Fruit fly (Drosophila melanogaster) whole organism, embryonic: ENCODE results near the gene CG32161.

ENCODE experiments used
- Adf1 ChIP-seq: fragments of 200-800 bp; sonication (Bioruptor generic); IDR thresholded peaks from 2 replicates; pipeline ENCODE4 v1.3.6; 2022; ENCODE audit warnings: missing biosample characterization, missing genetic modification characterization
- BtbVII ChIP-seq: fragments of 200-800 bp; sonication (Bioruptor generic); optimal IDR thresholded peaks from 3 replicates; lab custom pipeline; 2017; ENCODE audit warnings: missing biosample characterization, mild to moderate bottlenecking, missing genetic modification characterization
- CG10565 ChIP-seq: fragments of 200-800 bp; sonication (Bioruptor generic); optimal IDR thresholded peaks from 3 replicates; lab custom pipeline; 2016; ENCODE audit warnings: missing biosample characterization, mild to moderate bottlenecking, missing genetic modification characterization
- CG12236 ChIP-seq: fragments of 200-800 bp; sonication (Bioruptor generic); optimal IDR thresholded peaks from 2 replicates; lab custom pipeline; 2016; ENCODE audit warnings: missing biosample characterization, missing genetic modification characterization
- CG14014 ChIP-seq: fragments of 200-800 bp; sonication (Bioruptor generic); IDR thresholded peaks from 2 replicates; pipeline ENCODE4 v1.3.6; 2022; ENCODE audit warnings: missing biosample characterization, missing genetic modification characterization
- CG1603 ChIP-seq: fragments of 200-800 bp; sonication (Bioruptor generic); optimal IDR thresholded peaks from 2 replicates; lab custom pipeline; 2019; ENCODE audit warnings: missing biosample characterization, mild to moderate bottlenecking, missing genetic modification characterization, moderate library complexity
- CG1647 ChIP-seq: fragments of 200-800 bp; sonication (Bioruptor generic); optimal IDR thresholded peaks from 3 replicates; lab custom pipeline; 2016; ENCODE audit warnings: missing biosample characterization, missing genetic modification characterization
- CG17328 ChIP-seq: fragments of 200-800 bp; sonication (Bioruptor generic); IDR thresholded peaks from 2 replicates; pipeline ENCODE4 v1.3.6; 2022; ENCODE audit warnings: missing biosample characterization, missing genetic modification characterization
- CG17912 ChIP-seq: fragments of 200-800 bp; sonication (Bioruptor generic); optimal IDR thresholded peaks from 2 replicates; lab custom pipeline; 2018; ENCODE audit warnings: missing biosample characterization, mild to moderate bottlenecking, missing genetic modification characterization
- CG1792 ChIP-seq: fragments of 200-800 bp; sonication (Bioruptor generic); optimal IDR thresholded peaks from 2 replicates; lab custom pipeline; 2016; ENCODE audit warnings: missing biosample characterization, missing genetic modification characterization
- CG31365 ChIP-seq: fragments of 200-800 bp; sonication (Bioruptor generic); optimal IDR thresholded peaks from 2 replicates; lab custom pipeline; 2018; ENCODE audit warnings: missing biosample characterization, mild to moderate bottlenecking, missing genetic modification characterization
- CG3407 ChIP-seq: fragments of 200-800 bp; sonication (Bioruptor generic); optimal IDR thresholded peaks from 2 replicates; lab custom pipeline; 2018; ENCODE audit warnings: missing biosample characterization, mild to moderate bottlenecking, missing genetic modification characterization
- CG6765 ChIP-seq: fragments of 200-800 bp; sonication (Bioruptor generic); optimal IDR thresholded peaks from 3 replicates; lab custom pipeline; 2017; ENCODE audit warnings: missing biosample characterization, mild to moderate bottlenecking, missing genetic modification characterization
- CG6791 ChIP-seq: fragments of 200-800 bp; sonication (Bioruptor generic); IDR thresholded peaks from 3 replicates; pipeline ENCODE4 v1.3.6; 2022; ENCODE audit warnings: missing biosample characterization, missing genetic modification characterization; ENCODE audit not compliant: partially characterized antibody
- CG7372 ChIP-seq: fragments of 200-800 bp; sonication (Bioruptor generic); IDR thresholded peaks from 2 replicates; pipeline ENCODE4 v1.3.6; 2022; ENCODE audit warnings: missing biosample characterization, missing genetic modification characterization
- CG7786 ChIP-seq: fragments of 200-800 bp; sonication (Bioruptor generic); optimal IDR thresholded peaks from 2 replicates; lab custom pipeline; 2016; ENCODE audit warnings: missing biosample characterization, missing genetic modification characterization
- CG9215 ChIP-seq: fragments of 200-800 bp; sonication (Bioruptor generic); IDR thresholded peaks from 2 replicates; pipeline ENCODE4 v1.3.6; 2022; ENCODE audit warnings: missing biosample characterization, missing genetic modification characterization
- Dek ChIP-seq: fragments of 200-800 bp; sonication (Bioruptor generic); optimal IDR thresholded peaks from 3 replicates; lab custom pipeline; 2019; ENCODE audit warnings: missing biosample characterization, mild to moderate bottlenecking, missing genetic modification characterization, moderate library complexity
- Dp ChIP-seq: fragments of 200-800 bp; sonication (Bioruptor generic); optimal IDR thresholded peaks from 2 replicates; lab custom pipeline; 2018; ENCODE audit warnings: missing biosample characterization, mild to moderate bottlenecking, missing genetic modification characterization, moderate library complexity
- Eip74EF ChIP-seq, 2 experiments: fragments of 200-800 bp in 1 of 2; fragments of >200 bp in 1 of 2; sonication (Bioruptor generic) in 1 of 2; optimal IDR thresholded peaks; 2 replicates each; lab custom pipeline; 2017 to 2019; ENCODE audit warnings: missing biosample characterization in 2 of 2, missing genetic modification characterization in 2 of 2, mild to moderate bottlenecking in 1 of 2, moderate library complexity in 1 of 2
- Hmx ChIP-seq: fragments of 200-800 bp; sonication (Bioruptor generic); optimal IDR thresholded peaks from 2 replicates; lab custom pipeline; 2016; ENCODE audit warnings: missing biosample characterization, missing genetic modification characterization
- Neu2 ChIP-seq: fragments of 200-800 bp; sonication (Bioruptor generic); optimal IDR thresholded peaks from 3 replicates; lab custom pipeline; 2016; ENCODE audit warnings: missing biosample characterization, missing genetic modification characterization, borderline replicate concordance
- Nf-YB ChIP-seq: fragments of 200-800 bp; sonication (Bioruptor generic); optimal IDR thresholded peaks from 3 replicates; lab custom pipeline; 2019; ENCODE audit warnings: missing biosample characterization, mild to moderate bottlenecking, missing genetic modification characterization, moderate library complexity
- Taf1 ChIP-seq: fragments of 200-800 bp; sonication (Bioruptor generic); IDR thresholded peaks from 2 replicates; pipeline ENCODE4 v1.3.6; 2022; ENCODE audit warnings: missing biosample characterization, missing genetic modification characterization
- Tbp ChIP-seq: fragments of >200 bp; optimal IDR thresholded peaks from 2 replicates; lab custom pipeline; 2018; ENCODE audit warnings: missing biosample characterization, missing genetic modification characterization
- Trl ChIP-seq, 3 experiments: fragments of >200 bp in 2 of 3; fragments of 200-800 bp in 1 of 3; sonication (Bioruptor generic) in 1 of 3; optimal IDR thresholded peaks; 2 replicates in 1 of 3; 3 replicates in 2 of 3; lab custom pipeline; 2016 to 2017; ENCODE audit warnings: missing biosample characterization in 1 of 3, missing genetic modification characterization in 1 of 3
- YL-1 ChIP-seq: fragments of 200-800 bp; sonication (Bioruptor generic); optimal IDR thresholded peaks from 3 replicates; lab custom pipeline; 2017; ENCODE audit warnings: missing biosample characterization, mild to moderate bottlenecking, missing genetic modification characterization
- ac ChIP-seq: fragments of 200-800 bp; sonication (Bioruptor generic); optimal IDR thresholded peaks from 3 replicates; lab custom pipeline; 2017; ENCODE audit warnings: missing biosample characterization, mild to moderate bottlenecking, missing genetic modification characterization
- ara ChIP-seq: fragments of 200-800 bp; sonication (Bioruptor generic); IDR thresholded peaks from 2 replicates; pipeline ENCODE4 v1.3.6; 2022; ENCODE audit warnings: missing biosample characterization, missing genetic modification characterization
- bowl ChIP-seq: fragments of 200-800 bp; sonication (Bioruptor generic); IDR thresholded peaks from 2 replicates; pipeline ENCODE4 v1.3.6; 2022; ENCODE audit warnings: missing biosample characterization, missing genetic modification characterization
- caup ChIP-seq: fragments of 200-800 bp; sonication (Bioruptor generic); optimal IDR thresholded peaks from 3 replicates; lab custom pipeline; 2017; ENCODE audit warnings: missing biosample characterization, mild to moderate bottlenecking, missing genetic modification characterization, moderate library complexity; ENCODE audit not compliant: severe bottlenecking
- fd64A ChIP-seq: fragments of 200-800 bp; sonication (Bioruptor generic); optimal IDR thresholded peaks from 3 replicates; lab custom pipeline; 2018; ENCODE audit warnings: missing biosample characterization, mild to moderate bottlenecking, missing genetic modification characterization
- gfzf ChIP-seq: fragments of 200-800 bp; sonication (Bioruptor generic); optimal IDR thresholded peaks from 2 replicates; lab custom pipeline; 2016; ENCODE audit warnings: missing biosample characterization, mild to moderate bottlenecking, missing genetic modification characterization, moderate library complexity
- gsb-n ChIP-seq: fragments of 200-800 bp; sonication (Bioruptor generic); optimal IDR thresholded peaks from 3 replicates; lab custom pipeline; 2018; ENCODE audit warnings: missing biosample characterization, mild to moderate bottlenecking, missing genetic modification characterization
- gt ChIP-seq: fragments of 200-800 bp; sonication (Bioruptor generic); IDR thresholded peaks from 2 replicates; pipeline ENCODE4 v1.3.6; 2022; ENCODE audit warnings: missing biosample characterization, missing genetic modification characterization
- ind ChIP-seq: fragments of 200-800 bp; sonication (Bioruptor generic); optimal IDR thresholded peaks from 3 replicates; lab custom pipeline; 2016; ENCODE audit warnings: missing biosample characterization, missing genetic modification characterization
- kah ChIP-seq: fragments of 200-800 bp; sonication (Bioruptor generic); optimal IDR thresholded peaks from 2 replicates; lab custom pipeline; 2018; ENCODE audit warnings: missing biosample characterization, mild to moderate bottlenecking, missing genetic modification characterization
- klu ChIP-seq: fragments of 200-800 bp; sonication (Bioruptor generic); IDR thresholded peaks from 2 replicates; pipeline ENCODE4 v1.3.6; 2022; ENCODE audit warnings: missing biosample characterization, missing genetic modification characterization
- mirr ChIP-seq: fragments of 200-800 bp; sonication (Bioruptor generic); optimal IDR thresholded peaks from 3 replicates; lab custom pipeline; 2018; ENCODE audit warnings: missing biosample characterization, mild to moderate bottlenecking, missing genetic modification characterization
- nmo ChIP-seq: fragments of 200-800 bp; sonication (Bioruptor generic); optimal IDR thresholded peaks from 2 replicates; lab custom pipeline; 2018; ENCODE audit warnings: missing biosample characterization, mild to moderate bottlenecking, missing genetic modification characterization, moderate library complexity
- pan ChIP-seq, 4 experiments: fragments of >200 bp in 3 of 4; fragments of 200-800 bp in 1 of 4; sonication (Bioruptor generic) in 1 of 4; optimal IDR thresholded peaks in 3 of 4; IDR thresholded peaks in 1 of 4; 2 replicates each; pipeline versions ENCODE4 v1.3.6 to Lab custom; 2017 to 2022; ENCODE audit warnings: missing biosample characterization in 2 of 4, missing genetic modification characterization in 2 of 4, mixed read lengths in 1 of 4
- rib ChIP-seq: fragments of 200-800 bp; sonication (Bioruptor generic); IDR thresholded peaks from 2 replicates; pipeline ENCODE4 v1.3.6; 2022; ENCODE audit warnings: missing biosample characterization, missing genetic modification characterization
- schlank ChIP-seq: fragments of 200-800 bp; sonication (Bioruptor generic); optimal IDR thresholded peaks from 2 replicates; lab custom pipeline; 2018; ENCODE audit warnings: missing biosample characterization, mild to moderate bottlenecking, missing genetic modification characterization
- tgo ChIP-seq: fragments of 200-800 bp; sonication (Bioruptor generic); IDR thresholded peaks from 3 replicates; pipeline ENCODE4 v1.3.6; 2022; ENCODE audit warnings: missing biosample characterization, missing genetic modification characterization
- unpg ChIP-seq: fragments of 200-800 bp; sonication (Bioruptor generic); optimal IDR thresholded peaks from 3 replicates; lab custom pipeline; 2018; ENCODE audit warnings: missing biosample characterization, mild to moderate bottlenecking, missing genetic modification characterization, moderate library complexity
- zen ChIP-seq: fragments of 200-800 bp; sonication (Bioruptor generic); optimal IDR thresholded peaks from 3 replicates; lab custom pipeline; 2018; ENCODE audit warnings: missing biosample characterization, mild to moderate bottlenecking, missing genetic modification characterization, moderate library complexity
- zen2 ChIP-seq: fragments of 200-800 bp; sonication (Bioruptor generic); IDR thresholded peaks from 3 replicates; pipeline ENCODE4 v1.3.6; 2022; ENCODE audit warnings: missing biosample characterization, missing genetic modification characterization; ENCODE audit not compliant: partially characterized antibody
- zf30C ChIP-seq: fragments of 200-800 bp; sonication (Bioruptor generic); optimal IDR thresholded peaks from 3 replicates; lab custom pipeline; 2018; ENCODE audit warnings: missing biosample characterization, mild to moderate bottlenecking, missing genetic modification characterization

Gene CG32161

dm6 chr3L:16853533-16854386 lies 7.7 kb downstream of the CG32161 start, which contains the start of gene sina (continued):
- TF ChIP-seq YL-1 (peak; percentile 78), caup (GFP tag; lab: Kevin White, UChicago) (no peak), Hmx (no peak), Trl (optimal IDR thresholded peaks at IDR 0.05; lab: Kevin White, UChicago) (no peak), Trl (GFP tag; optimal IDR thresholded peaks at IDR 0.05; lab: Kevin White, UChicago) (no peak), Nf-YB (GFP tag; lab: Kevin White, UChicago) (no peak), Adf1 (GFP tag; lab: Robert Waterston, UW) (no peak), Neu2 (GFP tag; lab: Kevin White, UChicago) (peak; percentile 61), tgo (GFP tag; lab: Robert Waterston, UW) (no peak), ind (GFP tag; lab: Kevin White, UChicago) (no peak), CG6791 (GFP tag; lab: Robert Waterston, UW) (peak; percentile 90), ac (GFP tag; lab: Kevin White, UChicago) (no peak), zf30C (no peak), CG6765 (GFP tag; lab: Kevin White, UChicago) (peak; percentile 38), CG14014 (GFP tag; lab: Robert Waterston, UW) (no peak), CG1603 (peak; percentile 97), CG31365 (tag; lab: Kevin White, UChicago) (no peak), gt (GFP tag; lab: Robert Waterston, UW) (no peak), fd64A (GFP tag; lab: Kevin White, UChicago) (no peak), gfzf (GFP tag; lab: Kevin White, UChicago) (peak; percentile 31), mirr (GFP tag; lab: Kevin White, UChicago) (no peak), Dp (peak; percentile 80), Taf1 (GFP tag; lab: Robert Waterston, UW) (no peak), zen (peak; percentile 49), kah (GFP tag; lab: Kevin White, UChicago) (peak; percentile 87), CG7372 (no peak), ara (GFP tag; lab: Robert Waterston, UW) (peak; percentile 22; the same call in 1 of the 2 replicates), Tbp (no peak), schlank (tag; lab: Kevin White, UChicago) (no peak), bowl (no peak), BtbVII (GFP tag; lab: Kevin White, UChicago) (peak; percentile 27), rib (GFP tag; lab: Robert Waterston, UW) (no peak), CG17328 (GFP tag; lab: Robert Waterston, UW) (no peak), klu (no peak), CG9215 (GFP tag; lab: Robert Waterston, UW) (no peak), CG3407 (GFP tag; lab: Kevin White, UChicago) (no peak), Dek (tag; lab: Kevin White, UChicago) (peak; percentile 2), CG1647 (GFP tag; lab: Kevin White, UChicago) (no peak), CG7786 (GFP tag; lab: Kevin White, UChicago) (no peak), Eip74EF (GFP tag; optimal IDR thresholded peaks at IDR 0.05; lab: Kevin White, UChicago) (peak in 1 of 2 experiments; percentile 6), CG17912 (GFP tag; lab: Kevin White, UChicago) (no peak), CG10565 (GFP tag; lab: Kevin White, UChicago) (no peak), pan (optimal IDR thresholded peaks at IDR 0.05; lab: Kevin White, UChicago) (no peak), pan (GFP tag; optimal IDR thresholded peaks at IDR 0.05 in 1 of 2, IDR thresholded peaks at IDR 0.05 in 1 of 2) (peak in 1 of 2 experiments; percentile 19), nmo (GFP tag; lab: Kevin White, UChicago) (peak; percentile 59), gsb-n (tag; lab: Kevin White, UChicago) (no peak), CG12236 (GFP tag; lab: Kevin White, UChicago) (no peak), unpg (GFP tag; lab: Kevin White, UChicago) (no peak), CG1792 (GFP tag; lab: Kevin White, UChicago) (no peak), zen2 (GFP tag; lab: Robert Waterston, UW) (peak; percentile 5; the same call in 1 of the 3 replicates)
